Fruit fly (Drosophila melanogaster) ovary, adult (tissue): ENCODE results near the gene CG1239.

Source experiments
- CG17801 ChIP-seq: fragments of 200-800 bp; optimal IDR thresholded peaks from 2 replicates; lab custom pipeline; 2019; ENCODE audit warnings: missing biosample characterization, mild to moderate bottlenecking, missing genetic modification characterization, moderate library complexity; ENCODE audit not compliant: partially characterized antibody

The CG1239 gene

DNA sequence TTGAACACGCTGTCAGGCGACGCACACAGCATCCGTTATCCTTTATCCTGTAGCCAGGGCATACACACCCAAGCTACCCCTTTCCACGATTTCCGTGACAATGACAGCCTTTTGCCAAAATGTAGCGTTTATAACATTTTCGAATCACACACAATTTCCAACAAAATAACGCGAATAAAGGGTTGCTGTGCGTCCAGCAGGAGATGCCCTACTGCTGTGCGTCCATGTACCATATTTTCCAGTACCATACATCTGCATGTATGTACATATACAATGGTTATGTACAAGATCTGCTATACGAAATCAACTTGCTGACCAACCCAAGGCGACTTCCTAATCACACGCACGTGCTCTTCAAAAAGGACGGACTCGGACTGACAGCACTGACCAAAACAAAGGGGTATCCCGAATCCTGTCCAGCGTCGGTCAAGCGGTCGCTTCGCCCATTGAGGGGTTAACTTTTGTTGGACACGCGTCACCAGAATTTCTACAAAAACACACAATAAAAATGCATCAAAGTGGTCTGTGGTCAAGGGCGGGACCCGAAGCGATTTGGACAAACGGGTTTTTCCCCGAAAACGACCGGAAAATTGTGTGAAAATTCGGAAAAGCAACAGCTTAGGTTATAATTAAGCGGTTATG, 5.5 kb upstream of the CG1239 start:
- no peak for TF ChIP-seq CG17801 (GFP tag; lab: Kevin White, UChicago)

DNA sequence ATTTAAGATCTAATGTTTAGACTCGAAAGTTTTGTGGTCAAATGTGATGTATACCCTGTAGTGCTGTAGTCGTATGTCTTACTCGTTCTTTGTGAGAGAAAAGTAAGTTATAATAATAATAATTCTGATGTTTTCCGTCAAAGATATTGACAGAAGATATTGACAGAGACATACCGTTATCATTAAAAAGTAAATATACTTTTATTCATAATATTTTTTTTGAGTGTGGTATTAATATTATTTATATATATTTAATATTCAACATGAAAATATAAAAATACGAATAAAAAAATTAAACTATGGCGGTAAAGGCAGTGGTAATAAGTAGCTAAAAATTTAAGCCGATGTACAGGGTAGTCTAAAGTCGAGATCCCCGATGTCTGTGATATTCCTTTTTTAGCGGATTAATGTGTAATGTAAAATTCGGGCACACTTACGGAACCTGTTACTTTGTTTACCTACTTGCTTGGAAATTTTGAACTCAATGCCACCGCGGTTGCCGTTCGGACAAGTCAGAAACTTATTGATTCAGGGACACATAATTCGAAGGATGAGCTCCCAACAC, 3.1 kb downstream of the CG1239 start, which contains the start of the genes CG2100 and CG1236:
Gene CG2100, minus strand, starts transcription at position 51 of the 565 bp plus-strand sequence.
Gene CG1236, plus strand, starts transcription at position 444 of the 565 bp plus-strand sequence.
- peak; percentile 80 for TF ChIP-seq CG17801 (GFP tag; lab: Kevin White, UChicago)

DNA sequence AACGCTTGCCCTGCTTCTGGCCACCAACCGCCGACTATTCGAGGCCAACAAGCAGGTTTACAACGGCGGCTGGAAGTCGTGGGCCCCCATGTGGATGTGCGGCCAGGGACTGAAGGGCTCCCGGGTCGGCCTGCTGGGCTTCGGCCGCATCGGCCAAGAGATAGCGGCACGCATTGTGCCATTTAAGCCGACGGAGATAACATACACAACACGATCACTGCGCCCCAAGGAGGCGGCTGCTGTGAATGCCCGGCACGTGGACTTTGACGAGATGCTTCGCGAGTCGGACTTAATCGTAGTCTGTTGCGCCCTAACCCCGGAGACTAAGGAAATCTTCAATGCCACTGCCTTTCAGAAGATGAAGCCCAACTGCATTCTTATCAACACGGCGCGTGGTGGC, 4.0 kb downstream of the CG1239 start:
- no peak for TF ChIP-seq CG17801 (GFP tag; lab: Kevin White, UChicago)

DNA sequence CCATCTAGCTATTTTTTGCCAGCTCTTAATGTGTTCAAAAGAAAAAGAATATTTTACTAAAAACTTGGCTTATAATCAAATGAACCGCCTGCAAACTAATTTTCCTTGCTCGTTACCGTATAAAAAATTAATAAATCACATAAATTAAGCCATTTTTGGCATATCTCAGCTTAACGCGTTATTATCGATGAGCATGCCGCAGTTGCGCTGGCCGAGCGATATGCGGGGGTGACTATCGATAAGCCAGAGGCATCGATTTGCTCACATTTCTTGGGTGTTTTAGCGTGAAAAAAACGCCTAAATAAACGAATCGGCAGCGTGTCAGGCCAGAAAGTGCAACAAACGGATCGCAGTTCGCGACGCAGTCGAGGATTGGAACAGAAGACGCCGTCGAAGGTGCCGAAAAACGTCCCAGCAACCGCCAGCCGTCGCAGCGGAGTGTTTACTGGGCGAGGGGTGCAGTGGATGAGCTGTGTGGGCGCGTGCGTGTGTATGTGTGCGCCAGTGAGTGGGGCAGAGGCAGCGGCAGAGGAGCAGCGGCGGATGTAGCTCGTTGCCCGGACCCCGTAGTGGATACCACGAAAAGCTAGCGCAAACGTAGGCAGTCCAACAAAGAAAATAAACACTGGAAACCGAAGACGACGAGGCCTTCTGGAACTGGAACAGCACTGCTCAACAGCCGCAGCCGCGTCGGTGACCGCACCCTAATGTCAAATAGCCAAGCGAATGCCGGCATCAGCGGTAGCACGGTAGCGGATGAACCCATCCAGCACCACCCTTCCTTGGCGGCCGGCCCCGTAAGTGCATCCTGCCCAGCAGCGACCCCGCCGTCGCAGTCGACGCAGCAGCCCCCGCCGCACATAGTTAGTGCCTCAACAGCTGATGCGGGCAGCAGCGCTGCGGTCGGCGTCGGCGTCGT, 9.2 kb downstream of the CG1239 start, which contains the start of the genes Sym and Madm:
Gene Sym, minus strand, starts transcription at position 199 of the 919 bp plus-strand sequence.
Gene Madm, plus strand, starts transcription at position 233 of the 919 bp plus-strand sequence.
- TF ChIP-seq CG17801 (GFP tag; lab: Kevin White, UChicago), result peak; percentile 2

DNA sequence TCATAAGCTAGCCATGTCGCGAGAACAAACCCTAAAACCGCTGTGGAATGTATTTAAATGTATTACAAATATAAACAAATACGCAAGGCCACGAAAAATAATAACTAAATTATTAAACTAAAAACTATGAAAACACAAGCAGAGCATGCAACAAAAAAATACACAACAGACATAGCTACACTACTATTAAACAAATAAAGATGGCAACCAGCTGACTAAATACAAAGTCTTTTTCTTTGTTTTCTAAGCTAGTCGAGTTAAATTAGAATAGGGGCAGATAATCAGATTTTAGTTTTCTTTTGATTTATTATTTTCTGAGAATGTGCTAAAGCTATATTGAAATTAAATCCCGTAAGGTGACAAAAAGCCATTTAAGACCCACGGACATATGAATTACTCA, 13.3 kb downstream of the CG1239 start:
- no peak for TF ChIP-seq CG17801 (GFP tag; lab: Kevin White, UChicago)

DNA sequence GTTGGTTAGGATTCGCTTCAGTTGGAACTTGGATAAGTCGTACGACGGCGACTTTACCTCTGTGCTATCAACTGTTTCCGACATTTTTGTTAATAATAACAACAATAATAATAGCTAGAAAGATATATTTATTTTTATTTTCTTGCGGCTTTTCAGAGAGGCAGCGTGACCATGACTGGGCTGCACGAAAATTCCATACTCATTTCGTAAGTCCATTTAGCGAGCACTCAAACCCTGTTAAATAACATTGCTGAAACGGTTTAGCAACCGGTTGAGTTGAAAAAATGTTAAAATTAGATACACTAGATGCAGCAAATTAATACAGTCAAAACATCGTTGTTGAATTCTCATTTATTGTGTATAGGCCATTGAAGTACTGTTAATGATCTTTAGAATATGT, 21.3 kb downstream of the CG1239 start, which contains the start of gene Dcps:
Gene Dcps, minus strand, starts transcription at position 181 of the 400 bp plus-strand sequence.
- no peak for TF ChIP-seq CG17801 (GFP tag; lab: Kevin White, UChicago)

DNA sequence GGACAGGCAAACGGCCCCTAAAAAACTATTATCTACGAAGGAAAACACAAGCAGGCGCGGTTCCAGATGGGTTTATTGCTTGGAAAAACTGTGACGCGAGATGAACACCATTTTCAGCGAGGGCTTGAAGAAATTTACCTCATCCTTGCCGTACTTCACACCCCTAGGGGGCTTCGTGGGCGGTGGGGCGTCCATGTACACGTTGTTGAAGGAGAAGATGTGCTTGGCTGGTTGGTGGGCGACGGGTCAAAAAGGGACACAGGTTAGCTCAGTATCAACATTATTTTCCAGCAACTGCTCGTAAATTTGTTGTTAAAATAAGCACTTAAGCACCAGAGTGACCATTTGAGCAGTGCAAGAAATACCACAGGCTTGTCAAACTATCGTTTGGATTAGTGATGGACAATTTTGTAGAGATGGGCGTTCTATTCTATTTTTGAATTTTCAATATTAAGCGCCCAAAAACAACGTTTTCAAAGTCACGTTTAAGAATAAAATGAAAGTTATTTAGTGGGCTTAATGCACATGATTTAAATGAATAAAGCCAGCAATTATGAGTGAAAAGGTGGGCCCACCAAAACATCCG, 25.4 kb downstream of the CG1239 start, which contains the start of gene Sec8:
Gene Sec8, minus strand, starts transcription at position 374 of the 586 bp plus-strand sequence.
- peak; percentile 31 for TF ChIP-seq CG17801 (GFP tag; lab: Kevin White, UChicago)

DNA sequence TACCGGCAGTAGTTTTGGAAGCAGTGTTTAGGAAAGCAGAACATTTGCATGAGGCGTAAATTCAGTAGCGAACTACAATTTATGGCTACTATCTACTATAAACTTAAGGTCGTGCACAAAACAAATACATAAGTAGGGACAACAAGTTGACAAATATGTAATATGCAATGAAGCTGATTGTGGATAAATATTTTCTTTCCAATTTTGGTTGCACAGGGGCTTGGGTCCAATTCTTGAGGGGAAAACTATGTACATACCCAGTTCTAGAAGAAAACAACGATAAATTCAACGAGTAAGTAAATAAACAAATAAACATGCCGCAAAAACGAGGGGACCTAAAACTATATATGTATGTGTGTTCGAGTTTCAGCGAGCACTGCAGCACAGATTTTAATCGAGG, 27.7 kb downstream of the CG1239 start:
- no peak for TF ChIP-seq CG17801 (GFP tag; lab: Kevin White, UChicago)

DNA sequence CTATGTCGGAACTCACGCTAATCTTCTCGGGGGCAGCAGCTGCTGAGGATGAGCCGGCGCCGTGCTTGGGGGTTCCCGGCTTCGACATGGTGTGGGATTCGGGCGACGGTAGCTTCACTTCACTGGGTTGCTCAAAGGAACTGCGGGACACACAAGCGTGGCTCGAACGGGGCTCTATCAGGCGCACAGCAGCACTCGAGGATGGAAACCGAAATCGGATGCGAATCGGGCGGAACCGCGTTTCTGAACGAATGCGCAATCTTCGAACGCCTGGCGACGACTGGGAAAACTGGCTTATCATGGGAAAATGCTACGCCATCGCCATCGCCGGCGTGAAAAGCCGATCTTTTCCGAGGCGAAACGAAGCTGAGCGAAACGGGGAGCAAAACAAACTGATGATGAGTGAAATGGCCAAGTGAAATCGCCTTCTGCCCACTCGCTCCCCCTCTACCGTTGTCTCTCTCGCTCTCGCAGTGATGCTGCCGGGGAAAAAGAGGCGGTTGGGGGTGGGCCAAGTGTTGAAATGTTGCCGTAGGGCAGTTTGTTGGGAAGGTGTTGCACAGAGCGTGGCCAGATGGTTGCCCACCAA, 38.4 kb downstream of the CG1239 start:
- no peak for TF ChIP-seq CG17801 (GFP tag; lab: Kevin White, UChicago)

DNA sequence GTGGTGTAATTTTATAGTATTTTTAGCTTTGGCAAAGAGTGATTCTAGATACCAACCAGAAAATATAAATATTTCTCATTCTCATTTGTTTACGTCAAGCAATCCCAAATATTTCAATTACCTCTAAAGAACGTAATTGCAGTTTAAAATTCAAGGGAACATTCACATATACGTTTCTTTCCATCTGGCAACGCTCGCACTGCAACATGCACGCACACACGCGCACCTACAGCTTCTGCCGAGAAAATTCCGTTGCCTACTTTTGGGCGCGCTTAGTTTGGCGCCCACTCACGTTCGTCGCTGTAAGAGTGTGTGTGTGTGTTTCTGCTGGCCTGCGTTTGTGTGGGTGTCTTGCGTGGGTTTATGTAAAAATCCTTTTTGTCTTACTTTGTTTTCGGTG, 39.1 kb downstream of the CG1239 start:
- no peak for TF ChIP-seq CG17801 (GFP tag; lab: Kevin White, UChicago)

DNA sequence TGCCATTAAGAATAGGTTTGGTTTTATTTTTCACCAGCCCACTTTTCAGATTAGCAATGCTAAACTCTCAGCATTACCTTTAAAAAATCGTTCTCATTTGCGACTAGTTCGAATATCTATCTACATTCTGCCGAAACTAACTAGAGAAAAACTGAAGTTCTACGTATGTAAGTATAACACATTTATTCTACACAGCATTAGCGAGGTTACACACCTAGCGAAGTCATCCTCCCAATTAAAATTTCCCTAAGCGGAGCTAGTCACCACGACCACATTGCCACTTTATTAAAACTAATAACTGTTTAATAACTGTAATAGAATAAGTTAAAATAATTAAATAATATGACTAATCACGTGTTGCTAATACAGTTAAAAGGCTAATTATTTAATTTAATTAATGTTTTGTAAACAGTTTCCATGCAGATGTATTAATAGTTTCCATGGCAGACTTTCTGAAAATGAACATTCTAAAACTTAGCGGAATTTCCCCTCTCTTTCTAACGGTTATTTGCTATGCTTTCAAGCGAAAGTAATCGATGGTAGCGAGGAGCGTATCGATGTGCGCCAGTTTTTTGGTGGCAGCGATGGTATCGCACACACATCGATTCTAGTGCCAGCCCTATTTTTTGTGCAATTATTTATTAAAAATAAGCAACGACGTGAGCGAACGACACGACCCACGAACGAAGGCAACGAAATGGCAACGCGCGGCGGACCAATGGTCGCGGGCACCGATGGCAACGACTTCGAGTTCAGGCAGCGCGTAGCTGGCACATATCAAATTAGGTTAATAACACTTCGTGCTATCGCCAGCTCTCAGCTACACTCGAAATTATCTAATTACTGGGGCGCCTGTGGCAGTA, 45.6 kb downstream of the CG1239 start, which contains the start of gene jagn:
Gene jagn, plus strand, starts transcription at position 585 of the 863 bp plus-strand sequence.
- peak; percentile 50 for TF ChIP-seq CG17801 (GFP tag; lab: Kevin White, UChicago)

DNA sequence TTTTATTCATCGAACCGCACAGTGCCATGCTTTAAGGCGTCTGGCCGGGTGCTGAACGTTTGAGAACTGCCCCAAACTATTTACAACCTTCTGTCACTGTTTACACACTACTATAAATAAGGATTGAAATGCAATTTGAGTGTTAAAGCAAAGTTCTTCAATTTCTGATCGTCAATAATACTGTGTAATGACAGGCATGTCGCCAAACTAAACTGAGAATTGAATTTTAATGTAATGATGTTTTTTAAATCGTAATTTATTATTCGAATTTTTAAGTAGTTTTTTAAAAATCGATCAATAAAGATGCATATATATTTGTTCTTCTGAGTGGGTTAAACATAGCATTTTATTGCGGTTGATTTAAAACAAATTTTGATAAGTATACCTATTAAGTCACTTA, 47.7 kb downstream of the CG1239 start, which contains the start of gene CG2082:
Gene CG2082, minus strand, starts transcription at position 101 of the 400 bp plus-strand sequence.
- TF ChIP-seq CG17801 (GFP tag; lab: Kevin White, UChicago), result no peak

DNA sequence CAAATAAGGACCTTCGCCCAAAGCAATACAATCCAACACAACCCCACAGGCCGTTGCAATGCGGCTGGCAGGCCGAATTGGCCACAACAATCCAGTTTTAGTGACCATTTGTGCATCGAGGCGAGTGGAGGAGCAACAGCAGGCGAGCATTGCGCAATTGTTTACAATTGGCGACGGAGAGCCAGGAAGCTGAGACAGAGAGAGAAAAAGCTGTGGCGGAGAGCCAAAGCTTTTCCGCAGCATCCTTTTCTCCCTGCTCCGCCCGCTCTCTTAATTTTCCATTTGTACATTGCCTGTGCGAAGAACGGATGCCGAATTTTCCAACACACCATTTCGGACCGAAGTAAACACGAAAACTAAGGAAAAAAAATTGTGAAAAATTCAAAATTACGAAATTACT, 48.1 kb downstream of the CG1239 start, which contains the start of gene kat-60L1:
Gene kat-60L1, plus strand, starts transcription at position 301 of the 400 bp plus-strand sequence.
- TF ChIP-seq CG17801 (GFP tag; lab: Kevin White, UChicago), result no peak
